Fruit fly (Drosophila melanogaster) whole organism, embryonic: Measurements from ENCODE around the gene trx.

Source experiments
- B-H2 ChIP-seq: fragments of 200-800 bp; sonication (Bioruptor generic); optimal IDR thresholded peaks from 2 replicates; lab custom pipeline; 2018; ENCODE audit warnings: missing biosample characterization, mild to moderate bottlenecking, missing genetic modification characterization
- CG1024 ChIP-seq: fragments of 200-800 bp; sonication (Bioruptor generic); IDR thresholded peaks from 2 replicates; pipeline ENCODE4 v1.3.6; 2022; ENCODE audit warnings: missing biosample characterization, missing genetic modification characterization
- CG10543 ChIP-seq: fragments of 200-800 bp; sonication (Bioruptor generic); optimal IDR thresholded peaks from 3 replicates; lab custom pipeline; 2017; ENCODE audit warnings: missing biosample characterization, mild to moderate bottlenecking, missing genetic modification characterization, moderate library complexity
- CG11247 ChIP-seq: fragments of 200-800 bp; sonication (Bioruptor generic); IDR thresholded peaks from 2 replicates; pipeline ENCODE4 v1.3.6; 2022; ENCODE audit warnings: missing biosample characterization, missing genetic modification characterization
- CG12104 ChIP-seq: fragments of 200-800 bp; sonication (Bioruptor generic); optimal IDR thresholded peaks from 3 replicates; lab custom pipeline; 2016; ENCODE audit warnings: missing biosample characterization, missing genetic modification characterization
- CG13123 ChIP-seq: fragments of 200-800 bp; sonication (Bioruptor generic); optimal IDR thresholded peaks from 2 replicates; lab custom pipeline; 2016; ENCODE audit warnings: missing biosample characterization, missing genetic modification characterization
- CG15514 ChIP-seq: fragments of 200-800 bp; sonication (Bioruptor generic); optimal IDR thresholded peaks from 3 replicates; lab custom pipeline; 2017; ENCODE audit warnings: missing biosample characterization, missing genetic modification characterization, mild to moderate bottlenecking, moderate library complexity, missing genetic modification reagents
- CG16779 ChIP-seq: fragments of 200-800 bp; sonication (Bioruptor generic); IDR thresholded peaks from 2 replicates; pipeline ENCODE4 v1.3.6; 2022; ENCODE audit warnings: missing biosample characterization, missing genetic modification characterization
- CG16815 ChIP-seq: fragments of 200-800 bp; sonication (Bioruptor generic); optimal IDR thresholded peaks from 3 replicates; lab custom pipeline; 2017; ENCODE audit warnings: missing biosample characterization, mild to moderate bottlenecking, missing genetic modification characterization
- CG17385 ChIP-seq: fragments of 200-800 bp; sonication (Bioruptor generic); optimal IDR thresholded peaks from 3 replicates; lab custom pipeline; 2018; ENCODE audit warnings: missing biosample characterization, mild to moderate bottlenecking, missing genetic modification characterization
- CG17912 ChIP-seq: fragments of 200-800 bp; sonication (Bioruptor generic); optimal IDR thresholded peaks from 2 replicates; lab custom pipeline; 2018; ENCODE audit warnings: missing biosample characterization, mild to moderate bottlenecking, missing genetic modification characterization
- CG1792 ChIP-seq: fragments of 200-800 bp; sonication (Bioruptor generic); optimal IDR thresholded peaks from 2 replicates; lab custom pipeline; 2016; ENCODE audit warnings: missing biosample characterization, missing genetic modification characterization
- CG18011 ChIP-seq: fragments of 200-800 bp; sonication (Bioruptor generic); optimal IDR thresholded peaks from 2 replicates; lab custom pipeline; 2017; ENCODE audit warnings: missing biosample characterization, missing genetic modification characterization, mild to moderate bottlenecking, moderate library complexity, missing genotype
- CG2116 ChIP-seq: fragments of 200-800 bp; sonication (Bioruptor generic); optimal IDR thresholded peaks from 3 replicates; lab custom pipeline; 2018; ENCODE audit warnings: missing biosample characterization, mild to moderate bottlenecking, missing genetic modification characterization
- CG2712 ChIP-seq: fragments of 200-800 bp; optimal IDR thresholded peaks from 3 replicates; lab custom pipeline; 2019; ENCODE audit warnings: missing biosample characterization, mild to moderate bottlenecking, missing genetic modification characterization, moderate library complexity
- CG3838 ChIP-seq: fragments of 200-800 bp; sonication (Bioruptor generic); optimal IDR thresholded peaks from 3 replicates; lab custom pipeline; 2016; ENCODE audit warnings: missing biosample characterization, missing genetic modification characterization
- CG4617 ChIP-seq: fragments of 200-800 bp; sonication (Bioruptor generic); optimal IDR thresholded peaks from 3 replicates; lab custom pipeline; 2016; ENCODE audit warnings: missing biosample characterization, missing genetic modification characterization, borderline replicate concordance
- CG4707 ChIP-seq: fragments of 200-800 bp; sonication (Bioruptor generic); optimal IDR thresholded peaks from 2 replicates; lab custom pipeline; 2018; ENCODE audit warnings: missing biosample characterization, mild to moderate bottlenecking, missing genetic modification characterization, moderate library complexity
- CG7372 ChIP-seq: fragments of 200-800 bp; sonication (Bioruptor generic); IDR thresholded peaks from 2 replicates; pipeline ENCODE4 v1.3.6; 2022; ENCODE audit warnings: missing biosample characterization, missing genetic modification characterization
- CG7839 ChIP-seq: fragments of 200-800 bp; sonication (Bioruptor generic); optimal IDR thresholded peaks from 3 replicates; lab custom pipeline; 2018; ENCODE audit warnings: missing biosample characterization, mild to moderate bottlenecking, missing genetic modification characterization, moderate library complexity
- CG8478 ChIP-seq: fragments of >200 bp; optimal IDR thresholded peaks from 2 replicates; lab custom pipeline; 2018
- CG9437 ChIP-seq: fragments of 200-800 bp; sonication (Bioruptor generic); optimal IDR thresholded peaks from 2 replicates; lab custom pipeline; 2018; ENCODE audit warnings: missing biosample characterization, mild to moderate bottlenecking, missing genetic modification characterization
- CTCF ChIP-seq: fragments of 200-800 bp; sonication (Bioruptor generic); optimal IDR thresholded peaks from 2 replicates; lab custom pipeline; 2017; ENCODE audit warnings: missing biosample characterization, mild to moderate bottlenecking, missing genetic modification characterization, moderate library complexity
- Dad ChIP-seq: fragments of 200-800 bp; sonication (Bioruptor generic); optimal IDR thresholded peaks from 3 replicates; lab custom pipeline; 2016; ENCODE audit warnings: missing biosample characterization, missing genetic modification characterization
- HLH3B ChIP-seq: fragments of 200-800 bp; sonication (Bioruptor generic); IDR thresholded peaks from 2 replicates; pipeline ENCODE4 v1.3.6; 2022; ENCODE audit warnings: missing biosample characterization, missing genetic modification characterization
- HLH54F ChIP-seq: fragments of 200-800 bp; sonication (Bioruptor generic); optimal IDR thresholded peaks from 3 replicates; lab custom pipeline; 2016; ENCODE audit warnings: missing biosample characterization, missing genetic modification characterization
- Mad ChIP-seq: fragments of 200-800 bp; sonication (Bioruptor generic); optimal IDR thresholded peaks from 2 replicates; lab custom pipeline; 2016; ENCODE audit warnings: missing biosample characterization, missing genetic modification characterization
- Pdp1 ChIP-seq, 2 experiments: fragments of 200-800 bp; sonication (Bioruptor generic); optimal IDR thresholded peaks; 3 replicates each; lab custom pipeline; 2016; ENCODE audit warnings: missing biosample characterization in 2 of 2, missing genetic modification characterization in 2 of 2, mild to moderate bottlenecking in 1 of 2, moderate library complexity in 1 of 2
- Six4 ChIP-seq: fragments of 200-800 bp; sonication (Bioruptor generic); optimal IDR thresholded peaks from 2 replicates; lab custom pipeline; 2016; ENCODE audit warnings: missing biosample characterization, missing genetic modification characterization
- Sox102F ChIP-seq: fragments of 200-800 bp; sonication (Bioruptor generic); optimal IDR thresholded peaks from 2 replicates; lab custom pipeline; 2018; ENCODE audit warnings: missing biosample characterization, mild to moderate bottlenecking, missing genetic modification characterization, moderate library complexity
- Sry-δ ChIP-seq: fragments of 200-800 bp; sonication (Bioruptor generic); optimal IDR thresholded peaks from 2 replicates; lab custom pipeline; 2016; ENCODE audit warnings: missing biosample characterization, missing genetic modification characterization
- bowl ChIP-seq: fragments of 200-800 bp; sonication (Bioruptor generic); IDR thresholded peaks from 2 replicates; pipeline ENCODE4 v1.3.6; 2022; ENCODE audit warnings: missing biosample characterization, missing genetic modification characterization
- caup ChIP-seq: fragments of 200-800 bp; sonication (Bioruptor generic); optimal IDR thresholded peaks from 3 replicates; lab custom pipeline; 2017; ENCODE audit warnings: missing biosample characterization, mild to moderate bottlenecking, missing genetic modification characterization, moderate library complexity; ENCODE audit not compliant: severe bottlenecking
- ci ChIP-seq: fragments of 200-800 bp; sonication (Bioruptor generic); IDR thresholded peaks from 3 replicates; pipeline ENCODE4 v1.3.6; 2022; ENCODE audit warnings: missing biosample characterization, missing genetic modification characterization
- croc ChIP-seq: fragments of 200-800 bp; sonication (Bioruptor generic); conservative IDR thresholded peaks from 3 replicates; pipeline ENCODE4 v1.3.6; 2022; ENCODE audit warnings: missing biosample characterization, missing genetic modification characterization
- crol ChIP-seq: fragments of 200-800 bp; sonication (Bioruptor generic); IDR thresholded peaks from 2 replicates; pipeline ENCODE4 v1.3.6; 2022; ENCODE audit warnings: missing biosample characterization, missing genetic modification characterization
- dmrt11E ChIP-seq: fragments of 200-800 bp; sonication (Bioruptor generic); optimal IDR thresholded peaks from 3 replicates; lab custom pipeline; 2018; ENCODE audit warnings: missing biosample characterization, mild to moderate bottlenecking, missing genetic modification characterization, moderate library complexity
- ewg ChIP-seq: fragments of 200-800 bp; sonication (Bioruptor generic); optimal IDR thresholded peaks from 3 replicates; lab custom pipeline; 2017; ENCODE audit warnings: mild to moderate bottlenecking, missing biosample characterization, missing genetic modification reagents, missing genetic modification characterization
- exex ChIP-seq: fragments of 200-800 bp; sonication (Bioruptor generic); optimal IDR thresholded peaks from 4 replicates; lab custom pipeline; 2018; ENCODE audit warnings: missing biosample characterization, mild to moderate bottlenecking, missing genetic modification characterization, moderate library complexity
- grn ChIP-seq: fragments of 200-800 bp; sonication (Bioruptor generic); optimal IDR thresholded peaks from 3 replicates; lab custom pipeline; 2017; ENCODE audit warnings: missing biosample characterization, missing genetic modification characterization
- hkb ChIP-seq, 2 experiments: fragments of 200-800 bp in 1 of 2; fragments of >200 bp in 1 of 2; sonication (Bioruptor generic) in 1 of 2; IDR thresholded peaks in 1 of 2; optimal IDR thresholded peaks in 1 of 2; 2 replicates each; pipeline versions ENCODE4 v1.3.6 to Lab custom; 2017 to 2022; ENCODE audit warnings: missing biosample characterization in 1 of 2, missing genetic modification characterization in 1 of 2
- lbe ChIP-seq: fragments of 200-800 bp; sonication (Bioruptor generic); optimal IDR thresholded peaks from 2 replicates; lab custom pipeline; 2016; ENCODE audit warnings: missing biosample characterization, mild to moderate bottlenecking, missing genetic modification characterization
- luna ChIP-seq: fragments of 200-800 bp; sonication (Bioruptor generic); optimal IDR thresholded peaks from 2 replicates; lab custom pipeline; 2016; ENCODE audit warnings: missing biosample characterization, missing genetic modification characterization
- run ChIP-seq: fragments of 200-800 bp; sonication (Bioruptor generic); optimal IDR thresholded peaks from 3 replicates; lab custom pipeline; 2018; ENCODE audit warnings: missing biosample characterization, mild to moderate bottlenecking, missing genetic modification characterization
- sqz ChIP-seq: fragments of 200-800 bp; sonication (Bioruptor generic); optimal IDR thresholded peaks from 3 replicates; lab custom pipeline; 2018; ENCODE audit warnings: missing biosample characterization, mild to moderate bottlenecking, missing genetic modification characterization
- stwl ChIP-seq: fragments of 200-800 bp; sonication (Bioruptor generic); optimal IDR thresholded peaks from 3 replicates; lab custom pipeline; 2018; ENCODE audit warnings: missing biosample characterization, mild to moderate bottlenecking, missing genetic modification characterization, moderate library complexity
- tup ChIP-seq: fragments of 200-800 bp; sonication (Bioruptor generic); optimal IDR thresholded peaks from 2 replicates; lab custom pipeline; 2016; ENCODE audit warnings: missing biosample characterization, mild to moderate bottlenecking, missing genetic modification characterization, moderate library complexity
- z ChIP-seq: fragments of 200-800 bp; sonication (Bioruptor generic); IDR thresholded peaks from 3 replicates; pipeline ENCODE4 v1.3.6; 2022; ENCODE audit warnings: missing biosample characterization, missing genetic modification characterization
- zen ChIP-seq: fragments of 200-800 bp; sonication (Bioruptor generic); optimal IDR thresholded peaks from 3 replicates; lab custom pipeline; 2018; ENCODE audit warnings: missing biosample characterization, mild to moderate bottlenecking, missing genetic modification characterization, moderate library complexity

trx gene

DNA sequence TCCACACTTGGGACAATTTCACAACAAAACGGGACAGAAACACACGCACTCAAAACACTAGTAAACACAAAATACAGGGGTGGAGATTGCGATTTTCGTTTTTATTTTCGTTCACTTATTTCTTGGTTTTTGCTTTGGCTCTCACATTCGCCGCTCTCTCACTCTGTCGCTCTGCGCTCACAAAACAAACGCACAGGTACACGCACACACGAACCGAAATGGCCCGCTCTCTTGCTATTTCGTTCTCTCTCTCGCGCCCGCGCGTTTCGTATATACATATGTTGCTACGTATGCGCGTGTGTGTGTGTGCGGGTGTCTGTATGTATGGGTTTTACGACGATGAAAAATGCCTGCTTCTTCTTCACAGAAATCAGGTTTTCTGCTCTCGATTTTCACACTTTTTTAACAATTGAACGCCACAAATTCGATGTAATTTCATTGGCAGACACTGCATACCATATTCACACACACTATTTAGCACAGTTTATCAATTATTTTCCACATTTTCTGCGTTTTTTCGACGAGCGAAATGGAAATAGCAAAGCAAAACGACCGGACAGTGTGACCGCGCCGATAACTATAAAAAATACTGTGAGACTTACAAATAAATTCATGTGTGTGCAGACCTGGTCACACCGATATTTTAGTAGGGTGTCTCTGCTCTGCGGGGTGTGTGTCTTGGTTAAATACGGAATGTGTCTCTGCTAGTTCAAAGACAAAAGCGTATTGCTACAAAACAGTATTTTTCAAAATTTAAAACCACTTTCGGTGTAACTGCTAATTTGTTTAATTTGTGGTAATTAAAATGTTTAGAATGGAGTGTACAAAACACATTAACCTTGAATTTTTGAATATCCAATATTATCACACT is at the start of gene trx (continued):
- TF ChIP-seq CG12104 (GFP tag; lab: Kevin White, UChicago) (no peak), hkb (optimal IDR thresholded peaks at IDR 0.05; lab: Kevin White, UChicago) (peak; percentile 38), hkb (GFP tag; IDR thresholded peaks at IDR 0.05; lab: Robert Waterston, UW) (no peak), sqz (GFP tag; lab: Kevin White, UChicago) (peak; percentile 51), stwl (tag; lab: Kevin White, UChicago) (peak; percentile 91), CG11247 (GFP tag; lab: Robert Waterston, UW) (no peak), z (GFP tag; lab: Robert Waterston, UW) (no peak), CG7372 (GFP tag; lab: Robert Waterston, UW) (no peak), CG15514 (GFP tag; lab: Kevin White, UChicago) (peak; percentile 68), CG4617 (GFP tag; lab: Kevin White, UChicago) (peak; percentile 95), Six4 (GFP tag; lab: Kevin White, UChicago) (no peak), CG7839 (tag; lab: Kevin White, UChicago) (no peak), CG17385 (GFP tag; lab: Kevin White, UChicago) (peak; percentile 99), HLH3B (GFP tag; lab: Robert Waterston, UW) (no peak), Sox102F (GFP tag; lab: Kevin White, UChicago) (no peak), run (tag; lab: Kevin White, UChicago) (peak; percentile 37), crol (GFP tag; lab: Robert Waterston, UW) (no peak), exex (tag; lab: Kevin White, UChicago) (no peak), CG13123 (no peak), CG16779 (GFP tag; lab: Robert Waterston, UW) (no peak), ewg (GFP tag; lab: Kevin White, UChicago) (peak; percentile 59), zen (tag; lab: Kevin White, UChicago) (peak; percentile 55), B-H2 (GFP tag; lab: Kevin White, UChicago) (no peak), grn (no peak), croc (GFP tag; lab: Robert Waterston, UW) (no peak), bowl (no peak), CG4707 (no peak), Mad (GFP tag; lab: Kevin White, UChicago) (peak; percentile 15), Dad (GFP tag; lab: Kevin White, UChicago) (peak; percentile 5), HLH54F (no peak), CG2116 (GFP tag; lab: Kevin White, UChicago) (peak; percentile 36), tup (GFP tag; lab: Kevin White, UChicago) (no peak), CG1024 (no peak), CG17912 (GFP tag; lab: Kevin White, UChicago) (no peak), CG8478 (lab: Kevin White, UChicago) (peak; percentile 90), CG18011 (GFP tag; lab: Kevin White, UChicago) (peak; percentile 98), CG3838 (no peak), lbe (GFP tag; lab: Kevin White, UChicago) (peak; percentile 78), luna (GFP tag; lab: Kevin White, UChicago) (no peak), CG10543 (GFP tag; lab: Kevin White, UChicago) (peak; percentile 33), caup (GFP tag; lab: Kevin White, UChicago) (no peak), dmrt11E (tag; lab: Kevin White, UChicago) (peak; percentile 6), CG9437 (GFP tag; lab: Kevin White, UChicago) (no peak), CG16815 (GFP tag; lab: Kevin White, UChicago) (no peak), Pdp1 (GFP tag; optimal IDR thresholded peaks at IDR 0.05; lab: Kevin White, UChicago) (peak in 1 of 2 experiments; percentile 46), Sry-δ (GFP tag; lab: Kevin White, UChicago) (peak; percentile 68), ci (no peak), CTCF (GFP tag; lab: Kevin White, UChicago) (peak; percentile 71), CG2712 (tag; lab: Kevin White, UChicago) (peak; percentile 59), CG1792 (GFP tag; lab: Kevin White, UChicago) (no peak)
